Worm (Caenorhabditis elegans) whole organism, late embryonic: ENCODE results near the gene rpac-19.
A peak's percentile ranks its signal among the peaks of the same experiment; 100 is the strongest.

Experiments used
- C08G9.2 ChIP-seq: sonication (generic microtip); optimal IDR thresholded peaks from 2 replicates; lab custom pipeline; 2016; ENCODE audit warnings: mild to moderate bottlenecking, missing genetic modification characterization, moderate library complexity, missing compliant biosample characterization
- C38D4.7 ChIP-seq: fragments of 200-800 bp; sonication (Bioruptor generic); optimal IDR thresholded peaks from 2 replicates; lab custom pipeline; 2018; ENCODE audit warnings: mild to moderate bottlenecking, missing genetic modification characterization, moderate library complexity, missing compliant biosample characterization
- F13H6.1 ChIP-seq: sonication (generic microtip); optimal IDR thresholded peaks from 2 replicates; lab custom pipeline; 2016; ENCODE audit warnings: missing genetic modification characterization, missing compliant biosample characterization
- K02D7.2 ChIP-seq: sonication (generic microtip); optimal IDR thresholded peaks from 2 replicates; lab custom pipeline; 2017; ENCODE audit warnings: mild to moderate bottlenecking, missing genetic modification characterization, missing compliant biosample characterization
- T23F11.4 ChIP-seq: fragments of 200-800 bp; sonication (Bioruptor generic); optimal IDR thresholded peaks from 2 replicates; lab custom pipeline; 2018; ENCODE audit warnings: mild to moderate bottlenecking, missing genetic modification characterization, missing compliant biosample characterization
- Y22D7AL.16 ChIP-seq: sonication (generic microtip); optimal IDR thresholded peaks from 2 replicates; lab custom pipeline; 2016; ENCODE audit warnings: missing genetic modification characterization, missing compliant biosample characterization
- ahr-1 ChIP-seq: sonication (generic microtip); optimal IDR thresholded peaks from 2 replicates; lab custom pipeline; 2016; ENCODE audit warnings: missing genetic modification characterization, missing compliant biosample characterization
- ama-1 ChIP-seq: fragments of 150-350 bp; optimal IDR thresholded peaks from 2 replicates; lab custom pipeline; 2014
- ceh-14 ChIP-seq: sonication (generic microtip); optimal IDR thresholded peaks from 2 replicates; lab custom pipeline; 2016; ENCODE audit warnings: missing genotype, missing genetic modification characterization, missing compliant biosample characterization
- ceh-19 ChIP-seq: fragments of 200-800 bp; sonication (Bioruptor generic); optimal IDR thresholded peaks from 2 replicates; lab custom pipeline; 2018; ENCODE audit warnings: mild to moderate bottlenecking, missing genetic modification characterization, missing compliant biosample characterization
- ceh-2 ChIP-seq: sonication (generic microtip); optimal IDR thresholded peaks from 2 replicates; lab custom pipeline; 2016; ENCODE audit warnings: missing genotype, missing genetic modification characterization, missing compliant biosample characterization
- ceh-31 ChIP-seq: sonication (generic microtip); optimal IDR thresholded peaks from 2 replicates; lab custom pipeline; 2016; ENCODE audit warnings: missing genetic modification characterization, missing compliant biosample characterization
- ceh-34 ChIP-seq: sonication (generic microtip); optimal IDR thresholded peaks from 2 replicates; lab custom pipeline; 2016; ENCODE audit warnings: mild to moderate bottlenecking, missing genetic modification characterization, missing compliant biosample characterization
- ceh-45 ChIP-seq: fragments of 200-800 bp; sonication (Bioruptor generic); IDR thresholded peaks from 2 replicates; pipeline ENCODE4 v1.3.6; 2022; ENCODE audit warnings: missing genetic modification reagents, missing genetic modification characterization, missing compliant biosample characterization
- ceh-9 ChIP-seq: sonication (generic microtip); optimal IDR thresholded peaks from 2 replicates; lab custom pipeline; 2016; ENCODE audit warnings: mild to moderate bottlenecking, missing genetic modification characterization, inconsistent platforms, missing compliant biosample characterization
- che-1 ChIP-seq: sonication (generic microtip); optimal IDR thresholded peaks from 2 replicates; lab custom pipeline; 2016; ENCODE audit warnings: mild to moderate bottlenecking, missing genetic modification characterization, missing compliant biosample characterization
- dmd-4 ChIP-seq: sonication (generic microtip); optimal IDR thresholded peaks from 2 replicates; lab custom pipeline; 2016; ENCODE audit warnings: borderline replicate concordance, missing genetic modification characterization, missing compliant biosample characterization
- elt-2 ChIP-seq: sonication (generic microtip); optimal IDR thresholded peaks from 2 replicates; lab custom pipeline; 2016; ENCODE audit warnings: missing genetic modification reagents, missing genetic modification characterization, missing compliant biosample characterization
- elt-4 ChIP-seq: sonication (generic microtip); optimal IDR thresholded peaks from 2 replicates; lab custom pipeline; 2016; ENCODE audit warnings: missing genetic modification characterization, missing compliant biosample characterization
- fax-1 ChIP-seq: sonication (generic microtip); optimal IDR thresholded peaks from 2 replicates; lab custom pipeline; 2016; ENCODE audit warnings: missing genotype, missing genetic modification characterization, missing compliant biosample characterization
- gmeb-2 ChIP-seq: sonication (generic microtip); optimal IDR thresholded peaks from 2 replicates; lab custom pipeline; 2016; ENCODE audit warnings: missing genetic modification characterization, inconsistent platforms, missing compliant biosample characterization
- hlh-30 ChIP-seq: sonication (generic microtip); optimal IDR thresholded peaks from 2 replicates; lab custom pipeline; 2017; ENCODE audit warnings: antibody characterized with exemption, missing genetic modification characterization, missing compliant biosample characterization; ENCODE audit not compliant: insufficient read depth
- hlh-6 ChIP-seq: sonication (generic microtip); optimal IDR thresholded peaks from 2 replicates; lab custom pipeline; 2016; ENCODE audit warnings: missing genotype, missing genetic modification characterization, missing compliant biosample characterization
- hlh-8 ChIP-seq: sonication (generic microtip); optimal IDR thresholded peaks from 2 replicates; lab custom pipeline; 2016; ENCODE audit warnings: missing genotype, missing genetic modification characterization, missing compliant biosample characterization
- lin-11 ChIP-seq: fragments of 200-800 bp; sonication (Bioruptor generic); optimal IDR thresholded peaks from 2 replicates; lab custom pipeline; 2018; ENCODE audit warnings: mild to moderate bottlenecking, missing genetic modification characterization, missing compliant biosample characterization
- madf-2 ChIP-seq: sonication (generic microtip); optimal IDR thresholded peaks from 2 replicates; lab custom pipeline; 2017; ENCODE audit warnings: missing genetic modification characterization, missing compliant biosample characterization
- mec-3 ChIP-seq: sonication (generic microtip); optimal IDR thresholded peaks from 2 replicates; lab custom pipeline; 2016; ENCODE audit warnings: borderline replicate concordance, missing genetic modification characterization, missing compliant biosample characterization
- nfya-1 ChIP-seq: sonication (generic microtip); optimal IDR thresholded peaks from 2 replicates; lab custom pipeline; 2017; ENCODE audit warnings: missing genetic modification characterization, mild to moderate bottlenecking, missing compliant biosample characterization, antibody characterized with exemption, moderate library complexity
- nhr-11 ChIP-seq: fragments of 150-350 bp; optimal IDR thresholded peaks from 2 replicates; lab custom pipeline; 2014; ENCODE audit warnings: missing biosample characterization, missing genetic modification characterization
- npax-4 ChIP-seq: sonication (generic microtip); optimal IDR thresholded peaks from 2 replicates; lab custom pipeline; 2016; ENCODE audit warnings: missing genetic modification characterization, missing compliant biosample characterization
- odd-2 ChIP-seq: sonication (generic microtip); optimal IDR thresholded peaks from 2 replicates; lab custom pipeline; 2017; ENCODE audit warnings: antibody characterized with exemption, mild to moderate bottlenecking, missing genetic modification characterization, missing compliant biosample characterization
- pat-9 ChIP-seq: fragments of 200-800 bp; sonication (Bioruptor generic); optimal IDR thresholded peaks from 2 replicates; lab custom pipeline; 2018; ENCODE audit warnings: mild to moderate bottlenecking, missing genetic modification characterization, moderate library complexity, missing compliant biosample characterization
- pha-2 ChIP-seq: sonication (generic microtip); optimal IDR thresholded peaks from 2 replicates; lab custom pipeline; 2017; ENCODE audit warnings: mild to moderate bottlenecking, missing genetic modification characterization, missing compliant biosample characterization
- ref-2 ChIP-seq: sonication (generic microtip); optimal IDR thresholded peaks from 2 replicates; lab custom pipeline; 2016; ENCODE audit warnings: missing genetic modification characterization, missing compliant biosample characterization
- sdc-2 ChIP-seq: sonication (generic microtip); optimal IDR thresholded peaks from 2 replicates; lab custom pipeline; 2016; ENCODE audit warnings: missing genotype, missing genetic modification characterization, missing compliant biosample characterization
- sox-2 ChIP-seq: fragments of 200-800 bp; sonication (Bioruptor generic); IDR thresholded peaks from 2 replicates; pipeline ENCODE4 v1.3.6; 2022; ENCODE audit warnings: missing genetic modification reagents, missing genetic modification characterization, missing compliant biosample characterization
- sox-4 ChIP-seq: sonication (generic microtip); optimal IDR thresholded peaks from 2 replicates; lab custom pipeline; 2017; ENCODE audit warnings: mild to moderate bottlenecking, missing genetic modification characterization, inconsistent platforms, missing compliant biosample characterization
- syd-9 ChIP-seq: sonication (generic microtip); optimal IDR thresholded peaks from 2 replicates; lab custom pipeline; 2016; ENCODE audit warnings: mild to moderate bottlenecking, missing genetic modification characterization, moderate library complexity, missing compliant biosample characterization
- tbx-2 ChIP-seq: sonication (generic microtip); optimal IDR thresholded peaks from 2 replicates; lab custom pipeline; 2016; ENCODE audit warnings: missing genetic modification characterization, missing compliant biosample characterization
- tbx-7 ChIP-seq: sonication (generic microtip); optimal IDR thresholded peaks from 2 replicates; lab custom pipeline; 2016; ENCODE audit warnings: missing genotype, missing genetic modification characterization, missing compliant biosample characterization
- ttx-3 ChIP-seq: sonication (generic microtip); optimal IDR thresholded peaks from 2 replicates; lab custom pipeline; 2016; ENCODE audit warnings: missing genetic modification reagents, missing genetic modification characterization, missing compliant biosample characterization
- unc-3 ChIP-seq, 2 experiments: fragments of 200-800 bp in 1 of 2; sonication (Bioruptor generic) in 1 of 2; sonication (generic microtip) in 1 of 2; conservative IDR thresholded peaks in 1 of 2; optimal IDR thresholded peaks in 1 of 2; 2 replicates each; pipeline versions ENCODE4 v1.3.6 to Lab custom; 2016 to 2022; ENCODE audit warnings: missing compliant biosample characterization in 2 of 2, missing genetic modification characterization in 2 of 2, missing genetic modification reagents in 1 of 2
- unc-55 ChIP-seq: sonication (generic microtip); optimal IDR thresholded peaks from 2 replicates; lab custom pipeline; 2017; ENCODE audit warnings: missing biosample characterization, missing genetic modification reagents, missing genetic modification characterization
- unc-86 ChIP-seq: sonication (generic microtip); optimal IDR thresholded peaks from 2 replicates; lab custom pipeline; 2016; ENCODE audit warnings: missing genetic modification characterization, missing compliant biosample characterization
- zip-5 ChIP-seq: sonication (generic microtip); optimal IDR thresholded peaks from 2 replicates; lab custom pipeline; 2016; ENCODE audit warnings: missing genetic modification characterization, missing compliant biosample characterization

Gene rpac-19

ce11 chrIII:9629855-9630254 lies at the start of gene rpac-19:
rpac-19 (minus strand) TSS chrIII:9629885.
- TF ChIP-seq elt-4 (tag; lab: Kevin White, UChicago), result no peak
- no peak for TF ChIP-seq unc-55 (GFP tag; lab: Kevin White, UChicago)
- peak; percentile 46 for TF ChIP-seq che-1 (tag; lab: Kevin White, UChicago)
- TF ChIP-seq Y22D7AL.16 (tag; lab: Kevin White, UChicago), result peak; percentile 55
- TF ChIP-seq K02D7.2 (tag; lab: Kevin White, UChicago), result peak; percentile 64
- peak; percentile 67 for TF ChIP-seq ttx-3
- TF ChIP-seq ceh-14, result peak; percentile 73
- peak; percentile 52 for TF ChIP-seq C38D4.7
- no peak for TF ChIP-seq sox-2 (GFP tag; lab: Robert Waterston, UW)
- TF ChIP-seq elt-2 (tag; lab: Kevin White, UChicago), result peak; percentile 75
- TF ChIP-seq hlh-8 (tag; lab: Kevin White, UChicago), result peak; percentile 31
- no peak for TF ChIP-seq hlh-6 (tag; lab: Kevin White, UChicago)
- TF ChIP-seq ceh-2 (tag; lab: Kevin White, UChicago), result peak; percentile 67
- peak; percentile 42 for TF ChIP-seq madf-2 (tag; lab: Kevin White, UChicago)
- TF ChIP-seq ref-2 (tag; lab: Kevin White, UChicago), result peak; percentile 55
- TF ChIP-seq syd-9 (tag; lab: Kevin White, UChicago), result no peak
- peak; percentile 48 for TF ChIP-seq pat-9 (tag; lab: Kevin White, UChicago)
- peak; percentile 65 for TF ChIP-seq pha-2 (tag; lab: Kevin White, UChicago)
- no peak for TF ChIP-seq ceh-34
- TF ChIP-seq sox-4 (tag; lab: Kevin White, UChicago), result peak; percentile 55
- peak; percentile 67 for TF ChIP-seq nfya-1 (tag; lab: Kevin White, UChicago)
- peak; percentile 51 for TF ChIP-seq nhr-11 (tag; lab: Kevin White, UChicago)
- TF ChIP-seq fax-1 (tag; lab: Kevin White, UChicago), result peak; percentile 34
- TF ChIP-seq unc-86 (tag; lab: Kevin White, UChicago), result peak; percentile 69
- TF ChIP-seq odd-2 (tag; lab: Kevin White, UChicago), result peak; percentile 59
- TF ChIP-seq hlh-30 (tag; lab: Kevin White, UChicago), result no peak
- TF ChIP-seq T23F11.4 (GFP tag; lab: Kevin White, UChicago), result no peak
- TF ChIP-seq npax-4, result no peak
- TF ChIP-seq ceh-31 (tag; lab: Kevin White, UChicago), result peak; percentile 34
- TF ChIP-seq ceh-45 (GFP tag; lab: Robert Waterston, UW), result no peak
- peak; percentile 44 for TF ChIP-seq ahr-1
- TF ChIP-seq ama-1, result no peak
- TF ChIP-seq zip-5 (tag; lab: Kevin White, UChicago), result peak; percentile 29
- peak; percentile 18 for TF ChIP-seq C08G9.2 (tag; lab: Kevin White, UChicago)
- peak; percentile 21 for TF ChIP-seq dmd-4 (tag; lab: Kevin White, UChicago)
- TF ChIP-seq F13H6.1, result peak; percentile 46
- TF ChIP-seq ceh-9, result no peak
- no peak for TF ChIP-seq gmeb-2
- peak; percentile 47 for TF ChIP-seq lin-11 (tag; lab: Kevin White, UChicago)
- 0 out of 2 replicates have a peak, but pooled peaks have one; percentile 46 for TF ChIP-seq unc-3 (GFP tag; conservative IDR thresholded peaks at IDR 0.05; lab: Robert Waterston, UW)
- TF ChIP-seq unc-3 (tag; optimal IDR thresholded peaks at IDR 0.05; lab: Kevin White, UChicago), result no peak
- TF ChIP-seq sdc-2 (tag; lab: Kevin White, UChicago), result peak; percentile 59
- TF ChIP-seq tbx-2, result peak; percentile 70
- no peak for TF ChIP-seq mec-3 (tag; lab: Kevin White, UChicago)
- no peak for TF ChIP-seq tbx-7
- TF ChIP-seq ceh-19 (GFP tag; lab: Kevin White, UChicago), result peak; percentile 7
